Worm (Caenorhabditis elegans): Measurements from ENCODE around the gene T21C9.6.

- TF ChIP-seq tbx-37 (GFP tag; conservative IDR thresholded peaks at IDR 0.05) (no peak), ama-1 (optimal IDR thresholded peaks at IDR 0.05) (no peak), hmg-4 (GFP tag; optimal IDR thresholded peaks at IDR 0.05) (no peak), scrt-1 (GFP tag; IDR thresholded peaks at IDR 0.05) (no peak), hnd-1 (tag; optimal IDR thresholded peaks at IDR 0.05) (no peak), pes-1 (GFP tag; IDR thresholded peaks at IDR 0.05) (no peak), hmbx-1 (tag; optimal IDR thresholded peaks at IDR 0.05) (no peak), tra-4 (tag; optimal IDR thresholded peaks at IDR 0.05) (no peak), flt-1 (GFP tag; IDR thresholded peaks at IDR 0.05) (no peak), tbx-11 (GFP tag; IDR thresholded peaks at IDR 0.05) (no peak), ceh-13 (GFP tag; optimal IDR thresholded peaks at IDR 0.05) (no peak)
Observed at ce11 chrV:10598670-10599154, 17.0 kb downstream of the T21C9.6 start, which contains the start of gene scpl-4.

All from whole organism, early embryonic.